Worm (Caenorhabditis elegans) whole organism, midembryonic: Measurements from ENCODE around the gene srbc-37.

Experiments
- T22C8.4 ChIP-seq: fragments of 200-800 bp; sonication (Bioruptor generic); IDR thresholded peaks from 2 replicates; pipeline ENCODE4 v1.3.6; 2022; ENCODE audit warnings: missing genetic modification characterization, missing compliant biosample characterization
- cog-1 ChIP-seq: sonication (generic microtip); optimal IDR thresholded peaks from 2 replicates; lab custom pipeline; 2016; ENCODE audit warnings: missing genetic modification characterization, missing compliant biosample characterization
- flt-1 ChIP-seq: fragments of 200-800 bp; sonication (Bioruptor generic); IDR thresholded peaks from 2 replicates; pipeline ENCODE4 v1.3.6; 2022; ENCODE audit warnings: missing genetic modification characterization, missing compliant biosample characterization
- klf-2 ChIP-seq: fragments of 200-800 bp; sonication (Bioruptor generic); conservative IDR thresholded peaks from 2 replicates; pipeline ENCODE4 v1.3.6; 2022; ENCODE audit warnings: missing genetic modification reagents, missing genetic modification characterization, missing compliant biosample characterization
- med-1 ChIP-seq: sonication (generic microtip); optimal IDR thresholded peaks from 2 replicates; lab custom pipeline; 2017; ENCODE audit warnings: missing genetic modification characterization, mild to moderate bottlenecking, missing compliant biosample characterization, antibody characterized with exemption, missing genetic modification reagents; ENCODE audit not compliant: insufficient read depth
- ref-1 ChIP-seq: fragments of 200-800 bp; sonication (Bioruptor generic); conservative IDR thresholded peaks from 2 replicates; pipeline ENCODE4 v1.3.6; 2022; ENCODE audit warnings: missing genetic modification reagents, missing genetic modification characterization, missing compliant biosample characterization
- tab-1 ChIP-seq: fragments of 200-800 bp; sonication (Bioruptor generic); IDR thresholded peaks from 2 replicates; pipeline ENCODE4 v1.3.6; 2022; ENCODE audit warnings: missing genetic modification characterization, missing compliant biosample characterization
- ztf-23 ChIP-seq: fragments of 200-800 bp; sonication (Bioruptor generic); IDR thresholded peaks from 2 replicates; pipeline ENCODE4 v1.3.6; 2022; ENCODE audit warnings: missing genetic modification reagents, missing genetic modification characterization, missing compliant biosample characterization
- ztf-29 ChIP-seq: fragments of 200-800 bp; sonication (Bioruptor generic); IDR thresholded peaks from 2 replicates; pipeline ENCODE4 v1.3.6; 2022; ENCODE audit warnings: missing genetic modification reagents, missing genetic modification characterization, missing compliant biosample characterization

DNA sequence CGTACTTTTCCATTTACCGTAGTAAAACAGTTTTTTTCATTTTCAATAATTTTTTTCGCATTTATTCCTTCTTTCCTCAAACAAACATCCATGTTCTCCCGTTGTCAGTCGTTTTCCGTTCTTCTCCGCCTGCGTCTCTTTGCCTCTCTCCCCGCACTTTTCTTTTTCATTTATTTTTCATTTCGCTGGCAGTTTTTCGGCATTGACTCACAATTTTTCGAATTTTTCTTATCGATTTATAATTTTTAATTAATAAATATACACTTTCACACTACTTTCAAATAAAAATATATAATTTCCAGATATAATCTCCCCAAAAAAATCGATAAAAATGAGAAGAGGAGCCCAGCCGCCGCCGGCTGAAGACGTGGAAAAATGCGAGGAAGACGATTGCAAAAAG, 15.0 kb upstream of the srbc-37 start, which contains the start of gene H25P19.1:
- TF ChIP-seq ztf-23 (GFP tag; lab: Robert Waterston, UW) (no peak), klf-2 (GFP tag; lab: Robert Waterston, UW) (no peak), med-1 (GFP tag; lab: Kevin White, UChicago) (no peak), flt-1 (GFP tag; lab: Robert Waterston, UW) (no peak), tab-1 (GFP tag; lab: Robert Waterston, UW) (no peak), ztf-29 (no peak), ref-1 (GFP tag; lab: Robert Waterston, UW) (no peak), cog-1 (tag; lab: Kevin White, UChicago) (no peak), T22C8.4 (GFP tag; lab: Robert Waterston, UW) (no peak)
